Worm (Caenorhabditis elegans): ENCODE data around the gene Y38H6C.15.

Gene Y38H6C.15

DNA sequence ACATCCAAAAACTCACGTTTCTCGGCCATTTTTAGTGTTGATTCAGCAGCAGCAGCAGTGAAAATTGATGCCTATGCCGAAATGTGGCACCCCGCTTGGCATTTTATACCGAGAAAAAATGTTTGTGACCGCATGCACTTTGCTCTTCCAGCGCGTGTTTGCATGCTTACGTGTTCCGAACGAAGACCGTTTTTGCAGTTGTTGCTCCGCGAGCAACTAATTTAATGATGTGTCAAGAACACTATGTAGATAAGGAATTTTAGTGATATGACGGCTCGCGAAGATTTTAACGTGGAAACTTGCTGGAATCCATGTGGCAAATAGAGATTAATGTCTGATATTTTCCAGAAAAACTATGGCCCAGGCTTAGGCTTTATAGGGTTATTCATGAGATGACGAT is 37.1 kb downstream of the Y38H6C.15 start, which contains the start of gene dct-16 (continued):
- TF ChIP-seq Y67H2A.10 (GFP tag; conservative IDR thresholded peaks at IDR 0.05), result no peak
- no peak for TF ChIP-seq madf-8 (GFP tag; conservative IDR thresholded peaks at IDR 0.05)
- no peak for TF ChIP-seq K11D2.4 (GFP tag; IDR thresholded peaks at IDR 0.05)
- no peak for TF ChIP-seq lin-40 (tag; optimal IDR thresholded peaks at IDR 0.05)
- TF ChIP-seq nfyb-1 (GFP tag; IDR thresholded peaks at IDR 0.05), result peak; percentile 69; the same call in 1 of the 2 replicates
- no peak for TF ChIP-seq ama-1 (optimal IDR thresholded peaks at IDR 0.05)
- TF ChIP-seq ama-1 (GFP tag; optimal IDR thresholded peaks at IDR 0.05), result no peak
- TF ChIP-seq nfya-2 (GFP tag; IDR thresholded peaks at IDR 0.05), result no peak
- no peak for TF ChIP-seq unc-62 (GFP tag; optimal IDR thresholded peaks at IDR 0.05)
- TF ChIP-seq ztf-26 (tag; optimal IDR thresholded peaks at IDR 0.05), result no peak
- TF ChIP-seq ceh-40 (GFP tag; IDR thresholded peaks at IDR 0.05), result no peak
- no peak for TF ChIP-seq hlh-12 (tag; optimal IDR thresholded peaks at IDR 0.05)
- TF ChIP-seq attf-3 (GFP tag; conservative IDR thresholded peaks at IDR 0.05), result no peak
- TF ChIP-seq nhr-90 (tag; optimal IDR thresholded peaks at IDR 0.05), result peak; percentile 44
- TF ChIP-seq nhr-80 (tag; optimal IDR thresholded peaks at IDR 0.05), result peak; percentile 96
- 0 out of 2 replicates have a peak, but pooled peaks have one; percentile 47 for TF ChIP-seq egl-44 (GFP tag; IDR thresholded peaks at IDR 0.05)
- TF ChIP-seq atf-7 (tag; optimal IDR thresholded peaks at IDR 0.05), result peak; percentile 37
- TF ChIP-seq B0035.1 (tag; optimal IDR thresholded peaks at IDR 0.05), result no peak

DNA sequence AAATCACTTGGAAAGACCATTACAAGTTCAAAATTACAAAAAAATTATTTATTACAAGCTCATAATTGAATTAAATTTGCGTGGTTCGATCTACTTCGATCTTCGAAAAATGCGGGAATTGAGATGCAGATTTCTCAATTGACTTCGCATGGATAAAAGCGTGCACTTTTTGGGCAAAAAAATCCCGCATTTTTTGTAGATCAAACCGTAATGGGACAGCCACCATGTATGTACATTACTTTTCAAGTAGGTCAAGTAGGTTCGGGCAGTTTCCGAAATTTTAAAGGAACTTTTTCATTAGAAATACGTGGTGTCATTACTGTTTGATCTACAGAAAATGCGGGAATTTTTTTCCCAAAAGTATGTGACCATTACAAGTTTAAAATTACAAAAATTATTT is 38.6 kb downstream of the Y38H6C.15 start:
- TF ChIP-seq nhr-27 (tag; optimal IDR thresholded peaks at IDR 0.05), result peak; percentile 12
- TF ChIP-seq attf-6 (GFP tag; IDR thresholded peaks at IDR 0.05), result peak; percentile 26; the same call in 1 of the 2 replicates
- TF ChIP-seq tbp1 (GFP tag; optimal IDR thresholded peaks at IDR 0.05), result peak; percentile 45
- no peak for TF ChIP-seq cebp-1 (GFP tag; IDR thresholded peaks at IDR 0.05)
- peak; percentile 61 for TF ChIP-seq cebp-1 (tag; optimal IDR thresholded peaks at IDR 0.05)
- TF ChIP-seq madf-10 (tag; optimal IDR thresholded peaks at IDR 0.05), result peak; percentile 49
- TF ChIP-seq ceh-79 (tag; optimal IDR thresholded peaks at IDR 0.05), result peak; percentile 25
- 0 out of 2 replicates have a peak, but pooled peaks have one; percentile 56 for TF ChIP-seq Y95B8A.8 (GFP tag; IDR thresholded peaks at IDR 0.05)
- TF ChIP-seq let-526 (GFP tag; IDR thresholded peaks at IDR 0.05), result 0 out of 2 replicates have a peak, but pooled peaks have one; percentile 31
- peak; percentile 41 for TF ChIP-seq F10E7.11 (tag; optimal IDR thresholded peaks at IDR 0.05)
- TF ChIP-seq snpc-1.3 (tag; optimal IDR thresholded peaks at IDR 0.05; ENCODE audit: insufficient read depth), result no peak
- TF ChIP-seq F33H1.4 (GFP tag; IDR thresholded peaks at IDR 0.05), result 0 out of 2 replicates have a peak, but pooled peaks have one; percentile 14
- TF ChIP-seq K11D2.4 (GFP tag; IDR thresholded peaks at IDR 0.05), result no peak
- 0 out of 2 replicates have a peak, but pooled peaks have one; percentile 9 for TF ChIP-seq hmg-20 (GFP tag; IDR thresholded peaks at IDR 0.05)
- TF ChIP-seq pbrm-1 (GFP tag; IDR thresholded peaks at IDR 0.05), result peak; percentile 75
- TF ChIP-seq dpff-1 (tag; optimal IDR thresholded peaks at IDR 0.05), result peak; percentile 40
- peak; percentile 51; the same call in 1 of the 2 replicates for TF ChIP-seq hsf-1 (GFP tag; IDR thresholded peaks at IDR 0.05)
- TF ChIP-seq chd-7 (tag; optimal IDR thresholded peaks at IDR 0.05), result peak; percentile 71
- peak; percentile 56 for TF ChIP-seq ztf-22 (GFP tag; optimal IDR thresholded peaks at IDR 0.05)
- TF ChIP-seq snpc-1.1 (tag; optimal IDR thresholded peaks at IDR 0.05; ENCODE audit: insufficient read depth), result no peak
- peak; percentile 21 for TF ChIP-seq athp-1 (tag; optimal IDR thresholded peaks at IDR 0.05)
- TF ChIP-seq nhr-179 (tag; optimal IDR thresholded peaks at IDR 0.05), result peak; percentile 4
- TF ChIP-seq F37B4.10 (GFP tag; IDR thresholded peaks at IDR 0.05), result no peak
- no peak for TF ChIP-seq zfh-2 (GFP tag; conservative IDR thresholded peaks at IDR 0.05)
- TF ChIP-seq him-1 (tag; optimal IDR thresholded peaks at IDR 0.05), result no peak
- TF ChIP-seq F57C9.4 (tag; optimal IDR thresholded peaks at IDR 0.05), result peak; percentile 11
- 0 out of 2 replicates have a peak, but pooled peaks have one; percentile 21 for TF ChIP-seq rcor-1 (GFP tag; IDR thresholded peaks at IDR 0.05)
- peak; percentile 35 for TF ChIP-seq lin-40 (tag; optimal IDR thresholded peaks at IDR 0.05)
- peak; percentile 4 for TF ChIP-seq zim-3 (tag; optimal IDR thresholded peaks at IDR 0.05)
- TF ChIP-seq lin-54 (GFP tag; optimal IDR thresholded peaks at IDR 0.05), result peak; percentile 57
- TF ChIP-seq ekl-4 (GFP tag; IDR thresholded peaks at IDR 0.05), result peak; percentile 43; the same call in 1 of the 2 replicates
- TF ChIP-seq tlf-1 (GFP tag; optimal IDR thresholded peaks at IDR 0.05), result peak; percentile 67
- TF ChIP-seq bed-1 (GFP tag; IDR thresholded peaks at IDR 0.05), result 0 out of 2 replicates have a peak, but pooled peaks have one; percentile 60
